Fruit fly (Drosophila melanogaster) whole organism, embryonic: ENCODE results near the gene Pbp45.

Experiments
- Bdp1 ChIP-seq: fragments of 200-800 bp; sonication (Bioruptor generic); optimal IDR thresholded peaks from 3 replicates; lab custom pipeline; 2016; ENCODE audit warnings: missing biosample characterization, missing genetic modification characterization
- CG10565 ChIP-seq: fragments of 200-800 bp; sonication (Bioruptor generic); optimal IDR thresholded peaks from 3 replicates; lab custom pipeline; 2016; ENCODE audit warnings: missing biosample characterization, mild to moderate bottlenecking, missing genetic modification characterization
- CG12155 ChIP-seq: fragments of 200-800 bp; sonication (Bioruptor generic); optimal IDR thresholded peaks from 3 replicates; lab custom pipeline; 2016; ENCODE audit warnings: missing biosample characterization, missing genetic modification characterization
- CG15073 ChIP-seq: fragments of 200-800 bp; sonication (Bioruptor generic); optimal IDR thresholded peaks from 2 replicates; lab custom pipeline; 2016; ENCODE audit warnings: missing biosample characterization, missing genetic modification characterization
- CG16863 ChIP-seq: fragments of 200-800 bp; sonication (Bioruptor generic); optimal IDR thresholded peaks from 3 replicates; lab custom pipeline; 2016; ENCODE audit warnings: missing biosample characterization, missing genetic modification characterization
- CG18011 ChIP-seq: fragments of 200-800 bp; sonication (Bioruptor generic); optimal IDR thresholded peaks from 2 replicates; lab custom pipeline; 2017; ENCODE audit warnings: missing biosample characterization, missing genetic modification characterization, mild to moderate bottlenecking, moderate library complexity, missing genotype
- CG3847 ChIP-seq: fragments of 200-800 bp; sonication (Bioruptor generic); IDR thresholded peaks from 2 replicates; pipeline ENCODE4 v1.3.6; 2022; ENCODE audit warnings: missing biosample characterization, missing genetic modification characterization
- CG42726 ChIP-seq: fragments of 200-800 bp; sonication (Bioruptor generic); IDR thresholded peaks from 2 replicates; pipeline ENCODE4 v1.3.6; 2022; ENCODE audit warnings: missing biosample characterization, missing genetic modification characterization; ENCODE audit not compliant: partially characterized antibody
- CG4854 ChIP-seq: fragments of 200-800 bp; sonication (Bioruptor generic); optimal IDR thresholded peaks from 2 replicates; lab custom pipeline; 2016; ENCODE audit warnings: missing biosample characterization, missing genetic modification characterization, inconsistent platforms
- CG7745 ChIP-seq: fragments of 200-800 bp; sonication (Bioruptor generic); optimal IDR thresholded peaks from 2 replicates; lab custom pipeline; 2018; ENCODE audit warnings: missing biosample characterization, mild to moderate bottlenecking, missing genetic modification characterization, moderate library complexity
- Chrac-16 ChIP-seq: fragments of 200-800 bp; sonication (Bioruptor generic); optimal IDR thresholded peaks from 3 replicates; lab custom pipeline; 2016; ENCODE audit warnings: missing biosample characterization, missing genetic modification characterization
- Dbx ChIP-seq: fragments of 200-800 bp; sonication (Bioruptor generic); IDR thresholded peaks from 3 replicates; pipeline ENCODE4 v1.3.6; 2022; ENCODE audit warnings: missing biosample characterization, missing genetic modification characterization
- Deaf1 ChIP-seq: fragments of 200-800 bp; optimal IDR thresholded peaks from 3 replicates; lab custom pipeline; 2019; ENCODE audit warnings: missing biosample characterization, mild to moderate bottlenecking, missing genetic modification characterization, moderate library complexity
- Dip2 ChIP-seq: fragments of 200-800 bp; sonication (Bioruptor generic); IDR thresholded peaks from 2 replicates; pipeline ENCODE4 v1.3.6; 2022; ENCODE audit warnings: missing biosample characterization, missing genetic modification characterization
- Dref ChIP-seq: fragments of 200-800 bp; sonication (Bioruptor generic); IDR thresholded peaks from 2 replicates; pipeline ENCODE4 v1.3.6; 2022; ENCODE audit warnings: missing biosample characterization, missing genetic modification characterization
- Eip74EF ChIP-seq, 2 experiments: fragments of 200-800 bp in 1 of 2; fragments of >200 bp in 1 of 2; sonication (Bioruptor generic) in 1 of 2; optimal IDR thresholded peaks; 2 replicates each; lab custom pipeline; 2017 to 2019; ENCODE audit warnings: missing biosample characterization in 2 of 2, missing genetic modification characterization in 2 of 2, mild to moderate bottlenecking in 1 of 2, moderate library complexity in 1 of 2
- Fer3 ChIP-seq: fragments of 200-800 bp; sonication (Bioruptor generic); optimal IDR thresholded peaks from 2 replicates; lab custom pipeline; 2018; ENCODE audit warnings: missing biosample characterization, mild to moderate bottlenecking, missing genetic modification characterization, moderate library complexity
- Gsc ChIP-seq: fragments of 200-800 bp; sonication (Bioruptor generic); IDR thresholded peaks from 2 replicates; pipeline ENCODE4 v1.3.6; 2022; ENCODE audit warnings: missing biosample characterization, missing genetic modification characterization
- Hmr ChIP-seq: fragments of 200-800 bp; sonication (Bioruptor generic); optimal IDR thresholded peaks from 3 replicates; lab custom pipeline; 2017; ENCODE audit warnings: mild to moderate bottlenecking, missing biosample characterization, missing genetic modification reagents, missing genetic modification characterization
- Hr51 ChIP-seq, 2 experiments: fragments of 200-800 bp; sonication (Bioruptor generic); optimal IDR thresholded peaks; 2 replicates in 1 of 2; 3 replicates in 1 of 2; lab custom pipeline; 2016 to 2018; ENCODE audit warnings: missing biosample characterization in 2 of 2, missing genetic modification characterization in 2 of 2, mild to moderate bottlenecking in 1 of 2, moderate library complexity in 1 of 2
- Lim3 ChIP-seq: fragments of 200-800 bp; sonication (Bioruptor generic); IDR thresholded peaks from 2 replicates; pipeline ENCODE4 v1.3.6; 2022; ENCODE audit warnings: missing biosample characterization, missing genetic modification characterization
- Max ChIP-seq: fragments of 200-800 bp; sonication (Bioruptor generic); optimal IDR thresholded peaks from 2 replicates; lab custom pipeline; 2016; ENCODE audit warnings: missing biosample characterization, mild to moderate bottlenecking, missing genetic modification characterization
- Mes4 ChIP-seq: fragments of 200-800 bp; sonication (Bioruptor generic); optimal IDR thresholded peaks from 2 replicates; lab custom pipeline; 2016; ENCODE audit warnings: missing biosample characterization, missing genetic modification characterization
- NFAT ChIP-seq: fragments of 200-800 bp; sonication (Bioruptor generic); IDR thresholded peaks from 2 replicates; pipeline ENCODE4 v1.3.6; 2022; ENCODE audit warnings: missing biosample characterization, missing genetic modification characterization
- Oli ChIP-seq: fragments of 200-800 bp; sonication (Bioruptor generic); optimal IDR thresholded peaks from 2 replicates; lab custom pipeline; 2018; ENCODE audit warnings: missing biosample characterization, mild to moderate bottlenecking, missing genetic modification characterization, moderate library complexity
- Pdp1 ChIP-seq, 2 experiments: fragments of 200-800 bp; sonication (Bioruptor generic); optimal IDR thresholded peaks; 3 replicates each; lab custom pipeline; 2016; ENCODE audit warnings: missing biosample characterization in 2 of 2, missing genetic modification characterization in 2 of 2, mild to moderate bottlenecking in 1 of 2, moderate library complexity in 1 of 2
- Scr ChIP-seq: fragments of 200-800 bp; sonication (Bioruptor generic); IDR thresholded peaks from 2 replicates; pipeline ENCODE4 v1.3.6; 2022; ENCODE audit warnings: missing biosample characterization, missing genetic modification characterization; ENCODE audit not compliant: partially characterized antibody
- ab ChIP-seq: fragments of 200-800 bp; sonication (Bioruptor generic); optimal IDR thresholded peaks from 2 replicates; lab custom pipeline; 2016; ENCODE audit warnings: missing biosample characterization, missing genetic modification characterization
- amos ChIP-seq: fragments of 200-800 bp; sonication (Bioruptor generic); IDR thresholded peaks from 2 replicates; pipeline ENCODE4 v1.3.6; 2022; ENCODE audit warnings: missing biosample characterization, missing genetic modification characterization; ENCODE audit not compliant: partially characterized antibody
- ase ChIP-seq: fragments of 200-800 bp; sonication (Bioruptor generic); IDR thresholded peaks from 3 replicates; pipeline ENCODE4 v1.3.6; 2022; ENCODE audit warnings: missing biosample characterization, missing genetic modification characterization
- dan ChIP-seq: fragments of 200-800 bp; sonication (Bioruptor generic); IDR thresholded peaks from 2 replicates; pipeline ENCODE4 v1.3.6; 2022; ENCODE audit warnings: missing biosample characterization, missing genetic modification characterization
- danr ChIP-seq: fragments of 200-800 bp; sonication (Bioruptor generic); IDR thresholded peaks from 2 replicates; pipeline ENCODE4 v1.3.6; 2022; ENCODE audit warnings: missing biosample characterization, missing genetic modification characterization
- dm ChIP-seq: fragments of 200-800 bp; sonication (Bioruptor generic); optimal IDR thresholded peaks from 3 replicates; lab custom pipeline; 2016; ENCODE audit warnings: missing biosample characterization, missing genetic modification characterization
- dmrt11E ChIP-seq: fragments of 200-800 bp; sonication (Bioruptor generic); optimal IDR thresholded peaks from 3 replicates; lab custom pipeline; 2018; ENCODE audit warnings: missing biosample characterization, mild to moderate bottlenecking, missing genetic modification characterization, moderate library complexity
- en ChIP-seq: fragments of 200-800 bp; sonication (Bioruptor generic); optimal IDR thresholded peaks from 2 replicates; lab custom pipeline; 2016; ENCODE audit warnings: missing biosample characterization, missing genetic modification characterization
- eyg ChIP-seq: fragments of 200-800 bp; sonication (Bioruptor generic); optimal IDR thresholded peaks from 3 replicates; lab custom pipeline; 2016; ENCODE audit warnings: missing biosample characterization, missing genetic modification characterization
- fru ChIP-seq: fragments of >200 bp; optimal IDR thresholded peaks from 2 replicates; lab custom pipeline; 2017
- gem ChIP-seq: fragments of 200-800 bp; sonication (Bioruptor generic); optimal IDR thresholded peaks from 2 replicates; lab custom pipeline; 2019; ENCODE audit warnings: missing biosample characterization, mild to moderate bottlenecking, missing genetic modification characterization, moderate library complexity
- gfzf ChIP-seq: fragments of 200-800 bp; sonication (Bioruptor generic); optimal IDR thresholded peaks from 2 replicates; lab custom pipeline; 2016; ENCODE audit warnings: missing biosample characterization, mild to moderate bottlenecking, missing genetic modification characterization, moderate library complexity
- h ChIP-seq: fragments of >200 bp; optimal IDR thresholded peaks from 2 replicates; lab custom pipeline; 2017
- ham ChIP-seq: fragments of 200-800 bp; sonication (Bioruptor generic); IDR thresholded peaks from 2 replicates; pipeline ENCODE4 v1.3.6; 2022; ENCODE audit warnings: missing biosample characterization, missing genetic modification characterization
- jumu ChIP-seq: fragments of 200-800 bp; sonication (Bioruptor generic); optimal IDR thresholded peaks from 3 replicates; lab custom pipeline; 2016; ENCODE audit warnings: missing biosample characterization, missing genetic modification characterization
- lmd ChIP-seq: fragments of 200-800 bp; sonication (Bioruptor generic); IDR thresholded peaks from 2 replicates; pipeline ENCODE4 v1.3.6; 2022; ENCODE audit warnings: missing biosample characterization, missing genetic modification characterization
- maf-S ChIP-seq: fragments of 200-800 bp; sonication (Bioruptor generic); optimal IDR thresholded peaks from 2 replicates; lab custom pipeline; 2016; ENCODE audit warnings: missing biosample characterization, missing genetic modification characterization
- nau ChIP-seq: fragments of 200-800 bp; sonication (Bioruptor generic); optimal IDR thresholded peaks from 3 replicates; lab custom pipeline; 2017; ENCODE audit warnings: missing biosample characterization, mild to moderate bottlenecking, missing genetic modification characterization, missing genetic modification reagents
- sc ChIP-seq, 3 experiments: fragments of >200 bp in 2 of 3; fragments of 200-800 bp in 1 of 3; sonication (Bioruptor generic) in 1 of 3; optimal IDR thresholded peaks; 2 replicates in 2 of 3; 3 replicates in 1 of 3; lab custom pipeline; 2017; ENCODE audit warnings: mild to moderate bottlenecking in 1 of 3, missing biosample characterization in 1 of 3, missing genetic modification characterization in 1 of 3, missing genetic modification reagents in 1 of 3
- sens-2 ChIP-seq: fragments of 200-800 bp; sonication (Bioruptor generic); IDR thresholded peaks from 2 replicates; pipeline ENCODE4 v1.3.6; 2022; ENCODE audit warnings: missing biosample characterization, missing genetic modification characterization
- stwl ChIP-seq: fragments of 200-800 bp; sonication (Bioruptor generic); optimal IDR thresholded peaks from 3 replicates; lab custom pipeline; 2018; ENCODE audit warnings: missing biosample characterization, mild to moderate bottlenecking, missing genetic modification characterization, moderate library complexity
- tna ChIP-seq: fragments of 200-800 bp; sonication (Bioruptor generic); IDR thresholded peaks from 2 replicates; pipeline ENCODE4 v1.3.6; 2022; ENCODE audit warnings: missing biosample characterization, missing genetic modification characterization; ENCODE audit not compliant: partially characterized antibody
- zen ChIP-seq: fragments of 200-800 bp; sonication (Bioruptor generic); optimal IDR thresholded peaks from 3 replicates; lab custom pipeline; 2018; ENCODE audit warnings: missing biosample characterization, mild to moderate bottlenecking, missing genetic modification characterization, moderate library complexity
- zfh2 ChIP-seq: fragments of 200-800 bp; sonication (Bioruptor generic); optimal IDR thresholded peaks from 2 replicates; lab custom pipeline; 2016; ENCODE audit warnings: missing biosample characterization, missing genetic modification characterization

Pbp45 gene

DNA sequence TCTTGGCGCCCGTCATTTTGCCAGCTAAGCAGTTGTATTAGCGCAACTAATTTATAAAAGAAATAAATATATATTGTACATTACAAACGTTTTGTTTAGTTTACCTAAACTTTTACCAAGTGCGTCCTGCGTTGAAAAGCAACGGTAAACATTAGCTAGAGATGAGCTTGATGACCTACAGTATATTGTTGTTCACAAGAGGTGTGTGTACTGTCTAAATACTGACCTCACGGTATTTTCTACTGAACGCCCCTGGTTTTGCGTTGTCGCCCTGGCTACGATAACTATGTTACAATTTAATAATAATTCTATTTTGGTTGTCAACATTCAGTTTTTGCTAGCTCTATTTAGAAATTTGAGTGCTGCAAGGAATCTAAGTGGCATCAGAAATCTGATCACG, 46.9 kb downstream of the Pbp45 start, which contains the start of gene Acyp2 (continued):
- TF ChIP-seq Eip74EF (GFP tag; optimal IDR thresholded peaks at IDR 0.05; lab: Kevin White, UChicago) (no peak), Dip2 (GFP tag; lab: Robert Waterston, UW) (no peak), Fer3 (tag; lab: Kevin White, UChicago) (no peak), Gsc (no peak), Pdp1 (GFP tag; optimal IDR thresholded peaks at IDR 0.05; lab: Kevin White, UChicago) (peak in 1 of 2 experiments; percentile 48), CG7745 (tag; lab: Kevin White, UChicago) (no peak), zen (tag; lab: Kevin White, UChicago) (no peak), CG3847 (GFP tag; lab: Robert Waterston, UW) (peak; percentile 25; the same call in 1 of the 2 replicates), CG18011 (GFP tag; lab: Kevin White, UChicago) (no peak), Mes4 (no peak), Lim3 (GFP tag; lab: Robert Waterston, UW) (no peak), en (GFP tag; lab: Kevin White, UChicago) (no peak), Hr51 (GFP tag; optimal IDR thresholded peaks at IDR 0.05; lab: Kevin White, UChicago) (peak in 1 of 2 experiments; percentile 8), NFAT (GFP tag; lab: Robert Waterston, UW) (no peak; the same call in 1 of the 2 replicates), stwl (tag; lab: Kevin White, UChicago) (peak; percentile 79), amos (GFP tag; lab: Robert Waterston, UW) (peak; percentile 62), dmrt11E (no peak), maf-S (GFP tag; lab: Kevin White, UChicago) (no peak), Oli (tag; lab: Kevin White, UChicago) (no peak), ab (GFP tag; lab: Kevin White, UChicago) (no peak), Max (GFP tag; lab: Kevin White, UChicago) (peak; percentile 34), gem (tag; lab: Kevin White, UChicago) (peak; percentile 15), danr (no peak), Scr (GFP tag; lab: Robert Waterston, UW) (peak; percentile 53), Dref (GFP tag; lab: Robert Waterston, UW) (peak; percentile 60), eyg (GFP tag; lab: Kevin White, UChicago) (no peak), Dbx (GFP tag; lab: Robert Waterston, UW) (peak; percentile 63; the same call in 2 of the 3 replicates), Chrac-16 (GFP tag; lab: Kevin White, UChicago) (peak; percentile 35), CG15073 (GFP tag; lab: Kevin White, UChicago) (no peak), CG4854 (peak; percentile 53), CG42726 (GFP tag; lab: Robert Waterston, UW) (peak; percentile 42; the same call in 1 of the 2 replicates), dm (GFP tag; lab: Kevin White, UChicago) (peak; percentile 9), ase (GFP tag; lab: Robert Waterston, UW) (no peak), gfzf (GFP tag; lab: Kevin White, UChicago) (peak; percentile 53), tna (GFP tag; lab: Robert Waterston, UW) (peak; percentile 31; the same call in 1 of the 2 replicates), zfh2 (GFP tag; lab: Kevin White, UChicago) (peak; percentile 48), jumu (GFP tag; lab: Kevin White, UChicago) (peak; percentile 8), ham (GFP tag; lab: Robert Waterston, UW) (no peak), sc (optimal IDR thresholded peaks at IDR 0.05; lab: Kevin White, UChicago) (no peak), sc (GFP tag; optimal IDR thresholded peaks at IDR 0.05; lab: Kevin White, UChicago) (no peak), nau (no peak), CG16863 (no peak), lmd (no peak), h (no peak), Bdp1 (GFP tag; lab: Kevin White, UChicago) (peak; percentile 17), CG12155 (GFP tag; lab: Kevin White, UChicago) (peak; percentile 50), fru (lab: Kevin White, UChicago) (no peak), sens-2 (GFP tag; lab: Robert Waterston, UW) (no peak), Deaf1 (tag; lab: Kevin White, UChicago) (no peak), CG10565 (GFP tag; lab: Kevin White, UChicago) (no peak), dan (GFP tag; lab: Robert Waterston, UW) (no peak), Hmr (GFP tag; lab: Kevin White, UChicago) (peak; percentile 63)
